Worm (Caenorhabditis elegans): Measurements from ENCODE around the gene H12I13.6.

ce11 chrII:6099500-6099899 lies 21.8 kb downstream of the H12I13.6 start, which contains the start of gene rgs-3:
- TF ChIP-seq R02D3.7 (tag; optimal IDR thresholded peaks at IDR 0.05) (no peak), ceh-82 (tag; optimal IDR thresholded peaks at IDR 0.05) (no peak), ztf-4 (tag; optimal IDR thresholded peaks at IDR 0.05) (no peak), ztf-11 (tag; optimal IDR thresholded peaks at IDR 0.05) (no peak), zag-1 (tag; optimal IDR thresholded peaks at IDR 0.05) (no peak), tbx-2 (tag; optimal IDR thresholded peaks at IDR 0.05) (no peak)
